Worm (Caenorhabditis elegans) whole organism, L4 larva: ENCODE measurements around the gene tag-342.

Experiments used
- D1046.2 ChIP-seq: fragments of 200-800 bp; sonication (Bioruptor generic); IDR thresholded peaks from 2 replicates; pipeline ENCODE4 v1.3.6; 2022; ENCODE audit warnings: missing genetic modification characterization, missing compliant biosample characterization
- F26F4.8 ChIP-seq: fragments of 200-800 bp; sonication (Bioruptor generic); conservative IDR thresholded peaks from 2 replicates; pipeline ENCODE4 v1.3.6; 2022; ENCODE audit warnings: missing genetic modification characterization, missing compliant biosample characterization
- F37D6.2 ChIP-seq: sonication (generic microtip); optimal IDR thresholded peaks from 2 replicates; lab custom pipeline; 2016; ENCODE audit warnings: mild to moderate bottlenecking, missing genetic modification characterization, missing compliant biosample characterization
- F44E2.7 ChIP-seq: fragments of 200-800 bp; sonication (Bioruptor generic); IDR thresholded peaks from 2 replicates; pipeline ENCODE4 v2.1.2; 2022; ENCODE audit warnings: missing genetic modification characterization, missing compliant biosample characterization
- R02D3.7 ChIP-seq: fragments of 150-350 bp; sonication (generic microtip); optimal IDR thresholded peaks from 3 replicates; lab custom pipeline; 2014; ENCODE audit warnings: missing biosample characterization, missing genetic modification characterization
- T26A8.4 ChIP-seq: fragments of 200-800 bp; sonication (Bioruptor generic); IDR thresholded peaks from 2 replicates; pipeline ENCODE4 v1.3.6; 2022; ENCODE audit warnings: missing genetic modification characterization, missing compliant biosample characterization
- Y75B8A.6 ChIP-seq: fragments of 200-800 bp; sonication (Bioruptor generic); IDR thresholded peaks from 2 replicates; pipeline ENCODE4 v1.3.6; 2022; ENCODE audit warnings: missing genetic modification reagents, missing genetic modification characterization, missing compliant biosample characterization
- aha-1 ChIP-seq: fragments of 150-350 bp; peaks from one replicate; lab custom pipeline; 2014; ENCODE audit warnings: missing biosample characterization, missing genetic modification characterization
- ama-1 ChIP-seq: fragments of 150-350 bp; optimal IDR thresholded peaks from 2 replicates; lab custom pipeline; 2014; ENCODE audit warnings: inconsistent platforms, mixed read lengths
- arid-1 ChIP-seq: fragments of 200-800 bp; sonication (Bioruptor generic); conservative IDR thresholded peaks from 2 replicates; pipeline ENCODE4 v1.3.6; 2022; ENCODE audit warnings: missing genetic modification reagents, missing genetic modification characterization, missing compliant biosample characterization
- ceh-20 ChIP-seq: fragments of 200-800 bp; sonication (Bioruptor generic); IDR thresholded peaks from 2 replicates; pipeline ENCODE4 v1.3.6; 2022; ENCODE audit warnings: missing genetic modification reagents, missing genetic modification characterization, missing compliant biosample characterization
- dpl-1 ChIP-seq: fragments of 150-350 bp; optimal IDR thresholded peaks from 2 replicates; lab custom pipeline; 2014; ENCODE audit warnings: missing biosample characterization, missing genetic modification reagents, missing genetic modification characterization
- egl-27 ChIP-seq: sonication (generic microtip); optimal IDR thresholded peaks from 3 replicates; lab custom pipeline; 2017; ENCODE audit warnings: missing biosample characterization, missing genetic modification reagents, missing genetic modification characterization
- hlh-30 ChIP-seq: sonication (generic microtip); optimal IDR thresholded peaks from 2 replicates; lab custom pipeline; 2017; ENCODE audit warnings: antibody characterized with exemption, mild to moderate bottlenecking, missing genetic modification characterization, missing compliant biosample characterization; ENCODE audit not compliant: insufficient read depth
- hmg-1.1 ChIP-seq: fragments of 200-800 bp; sonication (Bioruptor generic); IDR thresholded peaks from 2 replicates; pipeline ENCODE4 v1.3.6; 2022; ENCODE audit warnings: missing genetic modification reagents, missing genetic modification characterization, missing compliant biosample characterization
- lin-1 ChIP-seq: fragments of 200-800 bp; sonication (Bioruptor generic); IDR thresholded peaks from 2 replicates; pipeline ENCODE4 v1.3.6; 2022; ENCODE audit warnings: missing genetic modification reagents, missing genetic modification characterization, missing compliant biosample characterization
- lir-3 ChIP-seq: sonication (generic microtip); optimal IDR thresholded peaks from 2 replicates; lab custom pipeline; 2016; ENCODE audit warnings: mild to moderate bottlenecking, missing genetic modification characterization, missing compliant biosample characterization
- lsy-2 ChIP-seq, 2 experiments: fragments of 150-350 bp in 1 of 2; sonication (generic microtip) in 1 of 2; optimal IDR thresholded peaks; 2 replicates each; lab custom pipeline; 2014 to 2017; ENCODE audit warnings: missing biosample characterization in 2 of 2, missing genetic modification characterization in 2 of 2
- madf-5 ChIP-seq, 2 experiments: fragments of 200-800 bp; sonication (Bioruptor generic); IDR thresholded peaks; 2 replicates each; pipeline ENCODE4 v1.3.6; 2022; ENCODE audit warnings: missing compliant biosample characterization in 2 of 2, missing genetic modification characterization in 2 of 2
- madf-9 ChIP-seq: fragments of 200-800 bp; sonication (Bioruptor generic); conservative IDR thresholded peaks from 2 replicates; pipeline ENCODE4 v1.3.6; 2022; ENCODE audit warnings: missing genetic modification reagents, missing genetic modification characterization, missing compliant biosample characterization
- mes-2 ChIP-seq: sonication (generic microtip); optimal IDR thresholded peaks from 2 replicates; lab custom pipeline; 2016; ENCODE audit warnings: missing genotype, mild to moderate bottlenecking, missing genetic modification characterization, missing compliant biosample characterization; ENCODE audit not compliant: poor library complexity, severe bottlenecking
- nhr-25 ChIP-seq: sonication (generic microtip); optimal IDR thresholded peaks from 2 replicates; lab custom pipeline; 2017; ENCODE audit warnings: missing genetic modification characterization, mild to moderate bottlenecking, missing compliant biosample characterization, antibody characterized with exemption, moderate library complexity, borderline replicate concordance; ENCODE audit not compliant: insufficient read depth
- nhr-41 ChIP-seq: fragments of 200-800 bp; sonication (Bioruptor generic); IDR thresholded peaks from 2 replicates; pipeline ENCODE4 v1.3.6; 2022; ENCODE audit warnings: missing genetic modification reagents, missing genetic modification characterization, missing compliant biosample characterization
- nhr-42 ChIP-seq: fragments of 200-800 bp; sonication (Bioruptor generic); IDR thresholded peaks from 2 replicates; pipeline ENCODE4 v1.3.6; 2022; ENCODE audit warnings: missing genetic modification characterization, missing compliant biosample characterization
- nhr-76 ChIP-seq: fragments of 150-350 bp; optimal IDR thresholded peaks from 2 replicates; lab custom pipeline; 2014; ENCODE audit warnings: missing biosample characterization, missing genetic modification characterization
- pha-4 ChIP-seq, 2 experiments: fragments of 150-350 bp in 1 of 2; fragments of 200-800 bp in 1 of 2; sonication (Bioruptor generic) in 1 of 2; IDR thresholded peaks in 1 of 2; optimal IDR thresholded peaks in 1 of 2; 2 replicates each; pipeline versions ENCODE4 v1.3.6 to Lab custom; 2014 to 2022; ENCODE audit warnings: missing genetic modification characterization in 2 of 2, missing genetic modification reagents in 2 of 2, missing biosample characterization in 1 of 2, missing compliant biosample characterization in 1 of 2
- rbr-2 ChIP-seq: sonication (generic microtip); optimal IDR thresholded peaks from 2 replicates; lab custom pipeline; 2016; ENCODE audit warnings: missing genotype, missing genetic modification characterization, missing compliant biosample characterization
- sdz-12 ChIP-seq: fragments of 200-800 bp; sonication (Bioruptor generic); optimal IDR thresholded peaks from 2 replicates; lab custom pipeline; 2018; ENCODE audit warnings: mild to moderate bottlenecking, missing genetic modification characterization, missing compliant biosample characterization
- spr-1 ChIP-seq: sonication (generic microtip); optimal IDR thresholded peaks from 2 replicates; lab custom pipeline; 2016; ENCODE audit warnings: mild to moderate bottlenecking, missing genetic modification characterization, missing compliant biosample characterization
- tra-1 ChIP-seq: fragments of 200-800 bp; sonication (Bioruptor generic); IDR thresholded peaks from 2 replicates; pipeline ENCODE4 v1.3.6; 2022; ENCODE audit warnings: missing genetic modification reagents, missing genetic modification characterization, missing compliant biosample characterization
- unc-62 ChIP-seq, 3 experiments: fragments of 150-350 bp in 1 of 3; sonication (generic microtip); optimal IDR thresholded peaks in 2 of 3; peaks in 1 of 3; 1 replicate in 1 of 3; 2 replicates in 2 of 3; lab custom pipeline; 2014 to 2017; ENCODE audit warnings: missing biosample characterization in 3 of 3, missing genetic modification characterization in 3 of 3, missing genetic modification reagents in 3 of 3, missing genotype in 1 of 3
- vab-7 ChIP-seq: fragments of 200-800 bp; sonication (Bioruptor generic); IDR thresholded peaks from 2 replicates; pipeline ENCODE4 v1.3.6; 2022; ENCODE audit warnings: missing genetic modification reagents, missing genetic modification characterization, missing compliant biosample characterization
- zfp-3 ChIP-seq: fragments of 200-800 bp; sonication (Bioruptor generic); conservative IDR thresholded peaks from 2 replicates; pipeline ENCODE4 v1.3.6; 2022; ENCODE audit warnings: missing genetic modification reagents, missing genetic modification characterization, missing compliant biosample characterization
- zip-11 ChIP-seq: fragments of 200-800 bp; sonication (Bioruptor generic); IDR thresholded peaks from 2 replicates; pipeline ENCODE4 v1.3.6; 2022; ENCODE audit warnings: missing genetic modification characterization, missing compliant biosample characterization
- zip-2 ChIP-seq: fragments of 150-350 bp; optimal IDR thresholded peaks from 2 replicates; lab custom pipeline; 2014; ENCODE audit warnings: missing biosample characterization, missing genetic modification characterization
- ztf-11 ChIP-seq: fragments of 150-350 bp; optimal IDR thresholded peaks from 2 replicates; lab custom pipeline; 2014; ENCODE audit warnings: missing biosample characterization, missing genetic modification characterization
- ztf-7 ChIP-seq: fragments of 150-350 bp; optimal IDR thresholded peaks from 2 replicates; lab custom pipeline; 2014; ENCODE audit warnings: missing biosample characterization, missing genetic modification characterization

Gene tag-342

ce11 chrIII:9488431-9488830, 20.5 kb downstream of the tag-342 start, which contains the start of gene nlp-36:
Gene nlp-36 (plus strand): TSS chrIII:9488731.
- no peak for TF ChIP-seq sdz-12 (GFP tag; lab: Kevin White, UChicago)
- no peak for TF ChIP-seq madf-9 (GFP tag; lab: Robert Waterston, UW)
- TF ChIP-seq hlh-30, result no peak
- TF ChIP-seq F37D6.2 (tag; lab: Kevin White, UChicago), result no peak
- TF ChIP-seq nhr-41 (GFP tag; lab: Robert Waterston, UW), result no peak
- TF ChIP-seq ztf-7 (tag; lab: Kevin White, UChicago), result no peak
- TF ChIP-seq ztf-11 (tag; lab: Kevin White, UChicago), result no peak
- no peak for TF ChIP-seq F44E2.7 (GFP tag; lab: Robert Waterston, UW)
- no peak for TF ChIP-seq nhr-76 (tag; lab: Kevin White, UChicago)

DNA sequence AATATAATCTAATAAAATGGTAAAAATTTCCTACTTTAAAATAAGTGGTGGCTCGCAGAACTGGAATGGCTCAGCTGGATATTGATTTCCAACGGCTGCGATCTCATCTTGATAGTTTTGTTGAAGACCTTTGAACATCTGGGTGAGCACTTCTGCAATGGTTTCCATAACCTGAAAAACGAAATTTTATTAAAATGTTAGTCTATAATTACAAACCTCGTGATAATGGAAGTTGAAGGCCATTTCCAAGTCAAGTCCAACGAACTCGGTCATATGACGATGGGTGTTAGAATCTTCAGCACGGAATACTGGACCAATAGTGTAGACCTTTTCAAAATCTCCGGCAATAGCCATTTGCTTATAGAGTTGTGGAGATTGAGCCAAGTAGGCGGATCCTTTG, 21.8 kb downstream of the tag-342 start:
- TF ChIP-seq unc-62 (GFP tag; optimal IDR thresholded peaks at IDR 0.05 in 1 of 2; lab: Kevin White, UChicago) (peak in 1 of 2 experiments; percentile 10), unc-62 (tag; optimal IDR thresholded peaks at IDR 0.05; lab: Kevin White, UChicago) (no peak), zfp-3 (GFP tag; lab: Robert Waterston, UW) (no peak)

- peak; percentile 18 for TF ChIP-seq mes-2 (tag; lab: Kevin White, UChicago)
- peak; percentile 43 for TF ChIP-seq dpl-1 (GFP tag; lab: Kevin White, UChicago)
- TF ChIP-seq lsy-2 (tag; optimal IDR thresholded peaks at IDR 0.05; lab: Kevin White, UChicago), result peak in 1 of 2 experiments; percentile 31
- 0 out of 2 replicates have a peak, but pooled peaks have one; percentile 1 for TF ChIP-seq arid-1 (GFP tag; lab: Robert Waterston, UW)
- TF ChIP-seq madf-9 (GFP tag; lab: Robert Waterston, UW), result no peak
- TF ChIP-seq lin-1 (GFP tag; lab: Robert Waterston, UW), result no peak
- peak; percentile 91 for TF ChIP-seq zip-2
- TF ChIP-seq, all 104 proteins: peak for 5
These were observed 23.0 kb downstream of the tag-342 start, which contains the start of the genes dars-1 and ctr-9 for ce11 chrIII:9490783-9491547. Gene dars-1 (minus strand): TSS chrIII:9491215. Gene ctr-9 (plus strand): TSS chrIII:9491396.

DNA sequence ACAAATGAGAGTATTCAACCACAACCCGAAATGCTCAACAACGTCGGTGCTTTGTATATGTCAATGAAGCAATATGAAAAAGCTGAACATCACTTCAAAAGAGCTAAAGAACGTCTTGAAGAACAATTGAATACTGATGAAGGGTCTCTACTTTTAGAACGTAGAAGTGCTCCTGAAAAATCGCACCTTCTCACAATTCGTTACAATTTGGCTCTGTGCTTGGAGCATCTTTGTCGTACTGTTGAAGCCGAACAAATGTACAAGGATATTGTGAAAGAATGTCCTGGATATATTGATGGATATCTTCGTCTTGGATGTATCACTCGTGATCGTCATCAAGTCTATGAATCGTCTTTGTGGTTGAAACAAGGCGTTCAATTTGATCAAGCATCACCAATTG, 26.3 kb downstream of the tag-342 start:
- TF ChIP-seq unc-62 (GFP tag; optimal IDR thresholded peaks at IDR 0.05 in 1 of 2; lab: Kevin White, UChicago) (peak in 1 of 2 experiments; percentile 97), unc-62 (tag; optimal IDR thresholded peaks at IDR 0.05; lab: Kevin White, UChicago) (no peak), hmg-1.1 (GFP tag; lab: Robert Waterston, UW) (no peak), T26A8.4 (GFP tag; lab: Robert Waterston, UW) (no peak), Y75B8A.6 (GFP tag; lab: Robert Waterston, UW) (no peak), D1046.2 (GFP tag; lab: Robert Waterston, UW) (no peak), ama-1 (lab: Kevin White, UChicago) (no peak), aha-1 (tag; lab: Kevin White, UChicago) (peak; percentile 78)
- TF ChIP-seq, all 104 proteins: peak for 2

ce11 chrIII:9496083-9496482, 28.1 kb downstream of the tag-342 start:
- TF ChIP-seq zip-11 (GFP tag; lab: Robert Waterston, UW) (no peak), lin-1 (GFP tag; lab: Robert Waterston, UW) (no peak), R02D3.7 (tag; lab: Kevin White, UChicago) (no peak), aha-1 (tag; lab: Kevin White, UChicago) (peak; percentile 64), T26A8.4 (GFP tag; lab: Robert Waterston, UW) (no peak)

DNA sequence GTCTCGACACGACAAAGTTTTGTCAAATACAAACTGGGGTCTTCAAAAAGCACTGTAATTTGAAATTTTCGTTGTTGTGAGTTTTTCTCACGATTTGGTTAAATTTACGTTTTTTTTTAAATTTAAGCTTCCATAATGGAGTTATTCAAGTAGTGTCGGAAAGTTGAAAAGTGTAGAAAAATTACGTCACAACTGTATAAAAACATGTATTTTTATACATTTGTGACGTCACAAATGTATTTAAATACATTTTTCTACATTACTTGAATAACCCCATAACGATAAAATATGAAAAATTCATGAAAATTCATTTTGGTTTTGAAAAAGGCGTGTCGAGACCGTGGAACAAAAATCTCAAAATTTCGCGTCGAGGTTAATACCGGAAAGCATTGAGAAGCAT, 29.5 kb downstream of the tag-342 start:
- TF ChIP-seq egl-27 (tag; lab: Kevin White, UChicago), result no peak
- TF ChIP-seq lir-3 (tag; lab: Kevin White, UChicago), result no peak
- no peak for TF ChIP-seq nhr-42 (GFP tag; lab: Robert Waterston, UW)
- TF ChIP-seq dpl-1 (GFP tag; lab: Kevin White, UChicago), result no peak
- TF ChIP-seq ceh-20 (GFP tag; lab: Robert Waterston, UW), result no peak
- TF ChIP-seq nhr-25 (tag; lab: Kevin White, UChicago), result no peak
- TF ChIP-seq zfp-3 (GFP tag; lab: Robert Waterston, UW), result no peak
- TF ChIP-seq tra-1 (GFP tag; lab: Robert Waterston, UW), result no peak
- no peak for TF ChIP-seq spr-1 (tag; lab: Kevin White, UChicago)
- no peak for TF ChIP-seq madf-5 (GFP tag; IDR thresholded peaks at IDR 0.05; lab: Robert Waterston, UW)
- no peak for TF ChIP-seq F26F4.8 (GFP tag; lab: Robert Waterston, UW)
- TF ChIP-seq ztf-11 (tag; lab: Kevin White, UChicago), result no peak
- TF ChIP-seq rbr-2 (tag; lab: Kevin White, UChicago), result no peak
- TF ChIP-seq vab-7 (GFP tag; lab: Robert Waterston, UW), result no peak
- TF ChIP-seq pha-4 (GFP tag; IDR thresholded peaks at IDR 0.05; lab: Robert Waterston, UW), result no peak
- no peak for TF ChIP-seq pha-4 (tag; optimal IDR thresholded peaks at IDR 0.05; lab: Kevin White, UChicago)
- TF ChIP-seq Y75B8A.6 (GFP tag; lab: Robert Waterston, UW), result no peak
- no peak for TF ChIP-seq aha-1 (tag; lab: Kevin White, UChicago)
